Worm (Caenorhabditis elegans): ENCODE results near the gene clec-51.

- TF ChIP-seq ceh-6 (GFP tag; optimal IDR thresholded peaks at IDR 0.05) (no peak), unc-55 (GFP tag; optimal IDR thresholded peaks at IDR 0.05) (no peak), ama-1 (optimal IDR thresholded peaks at IDR 0.05) (no peak), nhr-11 (tag; optimal IDR thresholded peaks at IDR 0.05) (no peak)
Observed at ce11 chrIV:8126902-8127301, 36.7 kb downstream of the clec-51 start, which contains the start of gene ceph-41.
